Fruit fly (Drosophila melanogaster) whole organism, pupa: Measurements from ENCODE around the gene Smvt.

Experiments
- EcR ChIP-seq: fragments of 200-800 bp; sonication (Bioruptor generic); optimal IDR thresholded peaks from 3 replicates; lab custom pipeline; 2019; ENCODE audit warnings: missing biosample characterization, missing genetic modification characterization, mild to moderate bottlenecking, moderate library complexity, missing genetic modification reagents
- fd96Ca ChIP-seq: fragments of 200-800 bp; sonication (Bioruptor generic); IDR thresholded peaks from 3 replicates; pipeline ENCODE4 v1.3.6; 2022; ENCODE audit warnings: missing biosample characterization, missing genetic modification characterization

DNA sequence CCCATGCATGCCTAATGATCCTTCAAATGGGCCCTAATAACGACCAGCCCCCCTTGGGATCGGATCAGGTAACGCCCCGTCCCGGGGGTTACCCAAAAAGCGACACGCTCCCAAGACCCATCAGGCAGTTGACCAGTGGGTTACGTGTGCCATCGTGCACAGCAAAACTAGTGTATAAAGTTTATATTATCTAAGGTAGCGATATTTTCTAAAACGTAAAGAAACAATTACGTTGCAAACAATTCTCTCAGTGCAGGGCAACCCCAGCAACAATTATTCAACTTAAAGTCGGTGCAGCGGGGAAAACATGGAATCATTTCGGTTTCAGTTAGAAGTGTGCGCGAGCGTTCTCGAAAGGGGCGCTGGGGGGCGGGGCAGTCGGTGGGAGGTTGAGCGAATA lies 48.8 kb downstream of the Smvt start:
- TF ChIP-seq EcR (GFP tag; lab: Kevin White, UChicago) (no peak), fd96Ca (GFP tag; lab: Robert Waterston, UW) (0 out of 3 replicates have a peak, but pooled peaks have one; percentile 38)
